ENCODE assay signal across 6 fruit fly cellular contexts in genomic region chr3L:4840039-4840939, dm6.
TF ChIP-seq lines count a peak whose summit lies in the region.

CG13707 (minus strand) TSS chr3L:4840108.

- TF ChIP-seq CTCF in S2 (optimal IDR thresholded peaks at IDR 0.05; lab: Kevin White, UChicago), result peak; percentile 55 to 77
- peak; percentile 80 for TF ChIP-seq CTCF in whole organism, embryonic (GFP tag; optimal IDR thresholded peaks at IDR 0.05; lab: Kevin White, UChicago)

TF ChIP-seq in whole organism, adult, 20 proteins besides CTCF, POLR2A, EP300 and RAD21:
- TF ChIP-seq pad (GFP tag; optimal IDR thresholded peaks at IDR 0.05; lab: Kevin White, UChicago), result peak; percentile 99
- no peak for TF ChIP-seq Clk (GFP tag; optimal IDR thresholded peaks at IDR 0.05; lab: Kevin White, UChicago)

TF ChIP-seq in whole organism, embryonic, 481 proteins besides CTCF, POLR2A, EP300 and RAD21 (continues in another document):
- TF ChIP-seq Drgx (GFP tag; IDR thresholded peaks at IDR 0.05; lab: Robert Waterston, UW) (no peak), CG11398 (GFP tag; optimal IDR thresholded peaks at IDR 0.05; lab: Kevin White, UChicago) (no peak), tup (GFP tag; optimal IDR thresholded peaks at IDR 0.05; lab: Kevin White, UChicago) (no peak), CG11504 (tag; optimal IDR thresholded peaks at IDR 0.05; lab: Kevin White, UChicago) (peak; percentile 50), CG2120 (GFP tag; optimal IDR thresholded peaks at IDR 0.05; lab: Kevin White, UChicago) (no peak), slbo (GFP tag; IDR thresholded peaks at IDR 0.05; lab: Robert Waterston, UW) (no peak), wor (GFP tag; IDR thresholded peaks at IDR 0.05; lab: Robert Waterston, UW) (no peak), CG17328 (GFP tag; IDR thresholded peaks at IDR 0.05; lab: Robert Waterston, UW) (no peak), zfh2 (GFP tag; optimal IDR thresholded peaks at IDR 0.05; lab: Kevin White, UChicago) (no peak), row (GFP tag; IDR thresholded peaks at IDR 0.05; lab: Robert Waterston, UW) (peak; percentile 51; the same call in 2 of the 3 replicates), CG17361 (GFP tag; IDR thresholded peaks at IDR 0.05; lab: Robert Waterston, UW) (0 out of 3 replicates have a peak, but pooled peaks have one; percentile 34), kni (GFP tag; optimal IDR thresholded peaks at IDR 0.05; lab: Kevin White, UChicago) (no peak), yki (optimal IDR thresholded peaks at IDR 0.05; lab: Kevin White, UChicago) (no peak), CG10366 (GFP tag; IDR thresholded peaks at IDR 0.05; lab: Robert Waterston, UW) (no peak), zf30C (GFP tag; optimal IDR thresholded peaks at IDR 0.05; lab: Kevin White, UChicago) (no peak), Jarid2 (GFP tag; optimal IDR thresholded peaks at IDR 0.05; lab: Kevin White, UChicago) (peak; percentile 56), Dref (GFP tag; IDR thresholded peaks at IDR 0.05; lab: Robert Waterston, UW) (0 out of 2 replicates have a peak, but pooled peaks have one; percentile 17), hth (optimal IDR thresholded peaks at IDR 0.05; lab: Kevin White, UChicago) (no peak), Sry-β (GFP tag; optimal IDR thresholded peaks at IDR 0.05; lab: Kevin White, UChicago) (no peak), pnt (GFP tag; optimal IDR thresholded peaks at IDR 0.05; lab: Kevin White, UChicago) (no peak), CHES-1-like (GFP tag; optimal IDR thresholded peaks at IDR 0.05; lab: Kevin White, UChicago) (no peak), ash1 (GFP tag; optimal IDR thresholded peaks at IDR 0.05; lab: Kevin White, UChicago) (no peak)

TF ChIP-seq in whole organism, prepupa, 60 proteins besides CTCF, POLR2A, EP300 and RAD21:
- no peak for TF ChIP-seq CG3032 (tag; optimal IDR thresholded peaks at IDR 0.05; lab: Kevin White, UChicago)
- no peak for TF ChIP-seq Met (GFP tag; optimal IDR thresholded peaks at IDR 0.05; lab: Kevin White, UChicago)
- TF ChIP-seq ss (GFP tag; optimal IDR thresholded peaks at IDR 0.05; lab: Kevin White, UChicago), result peak in 1 of 2 experiments; percentile 4
- no peak for TF ChIP-seq CG10669 (GFP tag; optimal IDR thresholded peaks at IDR 0.05; lab: Kevin White, UChicago)
- TF ChIP-seq CG3919 (GFP tag; optimal IDR thresholded peaks at IDR 0.05; lab: Kevin White, UChicago), result peak; percentile 4
- TF ChIP-seq CG6854 (GFP tag; optimal IDR thresholded peaks at IDR 0.05; lab: Kevin White, UChicago), result peak; percentile 18
- no peak for TF ChIP-seq CG11762 (GFP tag; optimal IDR thresholded peaks at IDR 0.05; lab: Kevin White, UChicago; ENCODE audit: insufficient read depth)
- TF ChIP-seq svp (GFP tag; lab: Kevin White, UChicago), result peak; percentile 58
- TF ChIP-seq lz (GFP tag; optimal IDR thresholded peaks at IDR 0.05; lab: Kevin White, UChicago), result no peak
- no peak for TF ChIP-seq dac (GFP tag; optimal IDR thresholded peaks at IDR 0.05; lab: Kevin White, UChicago)
- TF ChIP-seq Eip75B (GFP tag; optimal IDR thresholded peaks at IDR 0.05; lab: Kevin White, UChicago), result no peak
- no peak for TF ChIP-seq Gug (GFP tag; IDR thresholded peaks at IDR 0.05; lab: Robert Waterston, UW)
- TF ChIP-seq Eip78C (GFP tag; lab: Kevin White, UChicago), result peak; percentile 56
- TF ChIP-seq Sox102F (GFP tag; optimal IDR thresholded peaks at IDR 0.05; lab: Kevin White, UChicago), result no peak
- peak; percentile 32; the same call in 1 of the 3 replicates for TF ChIP-seq eg (GFP tag; IDR thresholded peaks at IDR 0.05; lab: Robert Waterston, UW)
- TF ChIP-seq acj6 (GFP tag; optimal IDR thresholded peaks at IDR 0.05; lab: Kevin White, UChicago), result no peak
- TF ChIP-seq CG8119 (GFP tag; IDR thresholded peaks at IDR 0.05; lab: Robert Waterston, UW), result no peak
- TF ChIP-seq CG15336 (GFP tag; IDR thresholded peaks at IDR 0.05; lab: Robert Waterston, UW), result no peak
- no peak for TF ChIP-seq CG1621 (tag; optimal IDR thresholded peaks at IDR 0.05; lab: Kevin White, UChicago)
TF ChIP-seq in whole organism, prepupa: peak in this region for 6.

TF ChIP-seq in whole organism, pupa, 21 proteins besides CTCF, POLR2A, EP300 and RAD21:
- TF ChIP-seq CG12605 (GFP tag; IDR thresholded peaks at IDR 0.05; lab: Robert Waterston, UW) (peak; percentile 23; the same call in 1 of the 2 replicates), CG32121 (GFP tag; IDR thresholded peaks at IDR 0.05; lab: Robert Waterston, UW) (peak; percentile 60), fd96Ca (GFP tag; IDR thresholded peaks at IDR 0.05; lab: Robert Waterston, UW) (0 out of 3 replicates have a peak, but pooled peaks have one; percentile 36), CG8301 (tag; optimal IDR thresholded peaks at IDR 0.05; lab: Kevin White, UChicago) (no peak), D1 (tag; optimal IDR thresholded peaks at IDR 0.05; lab: Kevin White, UChicago) (no peak), CG17806 (tag; optimal IDR thresholded peaks at IDR 0.05; lab: Kevin White, UChicago) (no peak), CG14655 (GFP tag; optimal IDR thresholded peaks at IDR 0.05; lab: Kevin White, UChicago) (no peak)

TF ChIP-seq in whole organism, wandering third instar larva, 38 proteins besides CTCF, POLR2A, EP300 and RAD21:
- TF ChIP-seq N (GFP tag; optimal IDR thresholded peaks at IDR 0.05; lab: Kevin White, UChicago) (peak; percentile 86), CrebA (GFP tag; optimal IDR thresholded peaks at IDR 0.05; lab: Kevin White, UChicago; ENCODE audit: borderline replicate concordance) (no peak), pan (optimal IDR thresholded peaks at IDR 0.05; lab: Kevin White, UChicago) (no peak), h (GFP tag; optimal IDR thresholded peaks at IDR 0.05; lab: Kevin White, UChicago) (no peak), CG32264 (GFP tag; optimal IDR thresholded peaks at IDR 0.05; lab: Kevin White, UChicago) (no peak), GATAd (GFP tag; optimal IDR thresholded peaks at IDR 0.05; lab: Kevin White, UChicago) (no peak), tai (GFP tag; optimal IDR thresholded peaks at IDR 0.05; lab: Kevin White, UChicago) (no peak), ey (GFP tag; optimal IDR thresholded peaks at IDR 0.05; lab: Kevin White, UChicago) (no peak), Dif (GFP tag; optimal IDR thresholded peaks at IDR 0.05; lab: Kevin White, UChicago; ENCODE audit: partially characterized antibody) (peak; percentile 20), Myc (optimal IDR thresholded peaks at IDR 0.05; lab: Kevin White, UChicago) (peak; percentile 88), Vsx2 (GFP tag; optimal IDR thresholded peaks at IDR 0.05; lab: Kevin White, UChicago; ENCODE audit: partially characterized antibody) (peak; percentile 53), lola (GFP tag; optimal IDR thresholded peaks at IDR 0.05; lab: Kevin White, UChicago) (no peak), rgr (GFP tag; optimal IDR thresholded peaks at IDR 0.05; lab: Kevin White, UChicago) (no peak), sage (GFP tag; optimal IDR thresholded peaks at IDR 0.05; lab: Kevin White, UChicago) (no peak), woc (GFP tag; optimal IDR thresholded peaks at IDR 0.05; lab: Kevin White, UChicago) (no peak), Abd-B (GFP tag; optimal IDR thresholded peaks at IDR 0.05; lab: Kevin White, UChicago) (no peak), brk (GFP tag; optimal IDR thresholded peaks at IDR 0.05; lab: Kevin White, UChicago) (no peak), Sp1 (GFP tag; optimal IDR thresholded peaks at IDR 0.05; lab: Kevin White, UChicago) (no peak)
